Worm (Caenorhabditis elegans): Measurements from ENCODE around the gene R11D1.10.

Gene R11D1.10

ce11 chrV:12719713-12720112 lies 9.6 kb upstream of the R11D1.10 start, which contains the start of gene R11D1.7:
TSS of gene R11D1.7 (plus strand) at chrV:12720013.
- no peak for TF ChIP-seq php-3 (GFP tag; IDR thresholded peaks at IDR 0.05)
- TF ChIP-seq madf-5 (GFP tag; IDR thresholded peaks at IDR 0.05): no peak
- no peak for TF ChIP-seq dve-1 (tag; optimal IDR thresholded peaks at IDR 0.05; ENCODE audit: insufficient read depth)
- no peak for TF ChIP-seq gei-8 (GFP tag; optimal IDR thresholded peaks at IDR 0.05)
- TF ChIP-seq snpc-1.2 (GFP tag; IDR thresholded peaks at IDR 0.05): no peak
- TF ChIP-seq nhr-102 (tag; optimal IDR thresholded peaks at IDR 0.05): no peak
- TF ChIP-seq arid-1 (GFP tag; conservative IDR thresholded peaks at IDR 0.05): no peak
- TF ChIP-seq nhr-48 (tag; optimal IDR thresholded peaks at IDR 0.05): no peak
- TF ChIP-seq F49E8.2 (tag; optimal IDR thresholded peaks at IDR 0.05; ENCODE audit: borderline replicate concordance): no peak
- TF ChIP-seq tag-97 (GFP tag; IDR thresholded peaks at IDR 0.05): no peak
- TF ChIP-seq pha-4 (GFP tag; IDR thresholded peaks at IDR 0.05): no peak
- TF ChIP-seq pha-4 (tag; optimal IDR thresholded peaks at IDR 0.05): no peak
- TF ChIP-seq egl-27 (tag; optimal IDR thresholded peaks at IDR 0.05): no peak
- no peak for TF ChIP-seq sdz-12 (GFP tag; optimal IDR thresholded peaks at IDR 0.05)
- TF ChIP-seq dmd-9 (GFP tag; IDR thresholded peaks at IDR 0.05): no peak
- TF ChIP-seq lin-39 (tag; optimal IDR thresholded peaks at IDR 0.05): no peak
- TF ChIP-seq daf-12 (tag; optimal IDR thresholded peaks at IDR 0.05): no peak
- no peak for TF ChIP-seq vab-7 (GFP tag; IDR thresholded peaks at IDR 0.05)

ce11 chrV:12725893-12726292 lies 3.4 kb upstream of the R11D1.10 start, which contains the start of gene R11D1.12:
TSS of gene R11D1.12 (minus strand) at chrV:12725993.
- no peak for TF ChIP-seq unc-39 (tag; optimal IDR thresholded peaks at IDR 0.05)
- TF ChIP-seq unc-62 (GFP tag; optimal IDR thresholded peaks at IDR 0.05 in 1 of 2): no peak
- no peak for TF ChIP-seq unc-62 (tag; optimal IDR thresholded peaks at IDR 0.05)
- TF ChIP-seq nhr-76 (tag; optimal IDR thresholded peaks at IDR 0.05): no peak
- TF ChIP-seq snpc-1.2 (GFP tag; IDR thresholded peaks at IDR 0.05): no peak

- TF ChIP-seq lin-38 (GFP tag; IDR thresholded peaks at IDR 0.05) (peak; percentile 36; the same call in 1 of the 2 replicates), daf-19 (GFP tag; conservative IDR thresholded peaks at IDR 0.05) (0 out of 2 replicates have a peak, but pooled peaks have one; percentile 46), Y48G9A.11 (GFP tag; IDR thresholded peaks at IDR 0.05) (peak; percentile 31; the same call in 1 of the 2 replicates), nhr-76 (tag; optimal IDR thresholded peaks at IDR 0.05) (no peak)
These were observed 2.1 kb upstream of the R11D1.10 start, which contains the start of gene R11D1.13 for ce11 chrV:12727104-12727637. TSS of gene R11D1.13 (plus strand) at chrV:12727154.

- TF ChIP-seq unc-39 (tag; optimal IDR thresholded peaks at IDR 0.05): no peak
- TF ChIP-seq vab-7 (GFP tag; IDR thresholded peaks at IDR 0.05): 0 out of 2 replicates have a peak, but pooled peaks have one; percentile 6
- TF ChIP-seq zip-2 (tag; optimal IDR thresholded peaks at IDR 0.05): no peak
- no peak for TF ChIP-seq php-3 (GFP tag; IDR thresholded peaks at IDR 0.05)
- TF ChIP-seq lin-29 (GFP tag; IDR thresholded peaks at IDR 0.05): no peak
- peak; percentile 98 for TF ChIP-seq nhr-6 (tag; optimal IDR thresholded peaks at IDR 0.05)
- no peak for TF ChIP-seq arid-1 (GFP tag; conservative IDR thresholded peaks at IDR 0.05)
- no peak for TF ChIP-seq ceh-20 (GFP tag; IDR thresholded peaks at IDR 0.05)
- TF ChIP-seq gei-8 (GFP tag; optimal IDR thresholded peaks at IDR 0.05): no peak
- no peak for TF ChIP-seq jun-1 (tag; optimal IDR thresholded peaks at IDR 0.05)
- no peak for TF ChIP-seq lim-7 (GFP tag; IDR thresholded peaks at IDR 0.05)
- no peak for TF ChIP-seq fos-1 (tag; optimal IDR thresholded peaks at IDR 0.05)
- no peak for TF ChIP-seq sdz-12 (GFP tag; optimal IDR thresholded peaks at IDR 0.05)
- no peak for TF ChIP-seq ctbp-1 (GFP tag; IDR thresholded peaks at IDR 0.05)
- TF ChIP-seq aha-1 (tag): peak; percentile 46
- peak; percentile 99 for TF ChIP-seq T20F7.1 (GFP tag; optimal IDR thresholded peaks at IDR 0.05)
- no peak for TF ChIP-seq mes-2 (tag; optimal IDR thresholded peaks at IDR 0.05; ENCODE audit: poor library complexity, severe bottlenecking)
- no peak for TF ChIP-seq attf-4 (tag; optimal IDR thresholded peaks at IDR 0.05)
- TF ChIP-seq fkh-10 (GFP tag; optimal IDR thresholded peaks at IDR 0.05): peak; percentile 57
- TF ChIP-seq F37D6.2 (tag; optimal IDR thresholded peaks at IDR 0.05): peak; percentile 22
- TF ChIP-seq mdl-1 (tag; optimal IDR thresholded peaks at IDR 0.05): peak in 1 of 2 experiments; percentile 20
- 0 out of 2 replicates have a peak, but pooled peaks have one; percentile 43 for TF ChIP-seq T26A8.4 (GFP tag; IDR thresholded peaks at IDR 0.05)
- peak; percentile 38 to 94 for TF ChIP-seq lsy-2 (tag; optimal IDR thresholded peaks at IDR 0.05)
- peak; percentile 86 for TF ChIP-seq mep-1 (tag; optimal IDR thresholded peaks at IDR 0.05)
- TF ChIP-seq ZK337.2 (GFP tag; IDR thresholded peaks at IDR 0.05): 0 out of 2 replicates have a peak, but pooled peaks have one; percentile 6
These were observed 1.2 kb upstream of the R11D1.10 start, which contains the start of the genes rpl-28 and mrpl-49 for ce11 chrV:12728062-12728665. TSS of gene rpl-28 (minus strand) at chrV:12728112. TSS of gene mrpl-49 (plus strand) at chrV:12728631.

Measured in whole organism, L4 larva.